Worm (Caenorhabditis elegans): Measurements from ENCODE around the gene sars-1.

- no peak for TF ChIP-seq ttx-3 (tag; optimal IDR thresholded peaks at IDR 0.05)
- TF ChIP-seq rnt-1 (tag; optimal IDR thresholded peaks at IDR 0.05): no peak
- no peak for TF ChIP-seq pag-3 (tag; optimal IDR thresholded peaks at IDR 0.05; ENCODE audit: borderline replicate concordance)
- TF ChIP-seq dve-1 (tag; optimal IDR thresholded peaks at IDR 0.05): no peak
- TF ChIP-seq nfya-1 (tag; optimal IDR thresholded peaks at IDR 0.05): no peak
- no peak for TF ChIP-seq C38D4.7 (GFP tag; optimal IDR thresholded peaks at IDR 0.05)
- TF ChIP-seq ztf-16 (tag; optimal IDR thresholded peaks at IDR 0.05): no peak
Observed at ce11 chrIV:10003372-10003771, at the start of gene sars-1, which contains the start of gene C47E12.2.

All from whole organism, late embryonic.